Fruit fly (Drosophila melanogaster) whole organism, embryonic: Measurements from ENCODE around the gene RpS15Aa.

Source experiments
- Abd-B ChIP-seq: fragments of 200-800 bp; sonication (Bioruptor generic); optimal IDR thresholded peaks from 2 replicates; lab custom pipeline; 2018; ENCODE audit warnings: missing biosample characterization, mild to moderate bottlenecking, missing genetic modification characterization, moderate library complexity
- Ada2b ChIP-seq: fragments of 200-800 bp; sonication (Bioruptor generic); IDR thresholded peaks from 2 replicates; pipeline ENCODE4 v1.3.6; 2022; ENCODE audit warnings: missing biosample characterization, missing genetic modification characterization
- Bgb ChIP-seq: fragments of 200-800 bp; sonication (Bioruptor generic); IDR thresholded peaks from 2 replicates; pipeline ENCODE4 v1.3.6; 2022; ENCODE audit warnings: missing biosample characterization, missing genetic modification characterization; ENCODE audit not compliant: partially characterized antibody
- CG10462 ChIP-seq: fragments of 200-800 bp; sonication (Bioruptor generic); optimal IDR thresholded peaks from 2 replicates; lab custom pipeline; 2016; ENCODE audit warnings: missing biosample characterization, missing genetic modification characterization
- CG10543 ChIP-seq: fragments of 200-800 bp; sonication (Bioruptor generic); optimal IDR thresholded peaks from 3 replicates; lab custom pipeline; 2017; ENCODE audit warnings: missing biosample characterization, mild to moderate bottlenecking, missing genetic modification characterization, moderate library complexity
- CG11085 ChIP-seq: fragments of 200-800 bp; sonication (Bioruptor generic); IDR thresholded peaks from 2 replicates; pipeline ENCODE4 v1.3.6; 2022; ENCODE audit warnings: missing biosample characterization, missing genetic modification characterization
- CG11560 ChIP-seq: fragments of 200-800 bp; sonication (Bioruptor generic); IDR thresholded peaks from 3 replicates; pipeline ENCODE4 v1.3.6; 2022; ENCODE audit warnings: missing biosample characterization, missing genetic modification characterization
- CG11723 ChIP-seq: fragments of 200-800 bp; sonication (Bioruptor generic); optimal IDR thresholded peaks from 2 replicates; lab custom pipeline; 2017; ENCODE audit warnings: missing biosample characterization, mild to moderate bottlenecking, missing genetic modification characterization
- CG13296 ChIP-seq: fragments of 200-800 bp; sonication (Bioruptor generic); optimal IDR thresholded peaks from 3 replicates; lab custom pipeline; 2018; ENCODE audit warnings: missing biosample characterization, mild to moderate bottlenecking, missing genetic modification characterization
- CG13624 ChIP-seq: fragments of 200-800 bp; sonication (Bioruptor generic); optimal IDR thresholded peaks from 2 replicates; lab custom pipeline; 2016; ENCODE audit warnings: missing biosample characterization, missing genetic modification characterization
- CG14441 ChIP-seq: fragments of 200-800 bp; sonication (Bioruptor generic); IDR thresholded peaks from 2 replicates; pipeline ENCODE4 v1.3.6; 2022; ENCODE audit warnings: missing biosample characterization, missing genetic modification characterization
- CG14710 ChIP-seq: fragments of 200-800 bp; sonication (Bioruptor generic); optimal IDR thresholded peaks from 3 replicates; lab custom pipeline; 2019; ENCODE audit warnings: missing biosample characterization, mild to moderate bottlenecking, missing genetic modification characterization, moderate library complexity
- CG1529 ChIP-seq: fragments of 200-800 bp; sonication (Bioruptor generic); optimal IDR thresholded peaks from 3 replicates; lab custom pipeline; 2018; ENCODE audit warnings: missing biosample characterization, missing genetic modification characterization
- CG15696 ChIP-seq: fragments of 200-800 bp; sonication (Bioruptor generic); optimal IDR thresholded peaks from 2 replicates; lab custom pipeline; 2019; ENCODE audit warnings: missing biosample characterization, mild to moderate bottlenecking, missing genetic modification characterization, moderate library complexity
- CG1603 ChIP-seq: fragments of 200-800 bp; sonication (Bioruptor generic); optimal IDR thresholded peaks from 2 replicates; lab custom pipeline; 2019; ENCODE audit warnings: missing biosample characterization, mild to moderate bottlenecking, missing genetic modification characterization, moderate library complexity
- CG16815 ChIP-seq: fragments of 200-800 bp; sonication (Bioruptor generic); optimal IDR thresholded peaks from 3 replicates; lab custom pipeline; 2017; ENCODE audit warnings: missing biosample characterization, mild to moderate bottlenecking, missing genetic modification characterization
- CG17568 ChIP-seq: fragments of 200-800 bp; sonication (Bioruptor generic); optimal IDR thresholded peaks from 2 replicates; lab custom pipeline; 2018; ENCODE audit warnings: missing biosample characterization, mild to moderate bottlenecking, missing genetic modification characterization, moderate library complexity
- CG17802 ChIP-seq: fragments of 200-800 bp; sonication (Bioruptor generic); optimal IDR thresholded peaks from 2 replicates; lab custom pipeline; 2018; ENCODE audit warnings: missing biosample characterization, mild to moderate bottlenecking, missing genetic modification characterization, moderate library complexity
- CG18476 ChIP-seq: fragments of 200-800 bp; sonication (Bioruptor generic); optimal IDR thresholded peaks from 2 replicates; lab custom pipeline; 2016; ENCODE audit warnings: missing biosample characterization, mild to moderate bottlenecking, missing genetic modification characterization
- CG2129 ChIP-seq: fragments of 200-800 bp; sonication (Bioruptor generic); IDR thresholded peaks from 2 replicates; pipeline ENCODE4 v1.3.6; 2022; ENCODE audit warnings: missing biosample characterization, missing genetic modification characterization; ENCODE audit not compliant: partially characterized antibody
- CG30403 ChIP-seq: fragments of 200-800 bp; sonication (Bioruptor generic); optimal IDR thresholded peaks from 3 replicates; lab custom pipeline; 2016; ENCODE audit warnings: missing biosample characterization, missing genetic modification characterization
- CG3163 ChIP-seq: fragments of 200-800 bp; sonication (Bioruptor generic); optimal IDR thresholded peaks from 3 replicates; lab custom pipeline; 2016; ENCODE audit warnings: missing biosample characterization, missing genetic modification characterization
- CG34224 ChIP-seq: fragments of 200-800 bp; sonication (Bioruptor generic); IDR thresholded peaks from 3 replicates; pipeline ENCODE4 v1.3.6; 2022; ENCODE audit warnings: missing biosample characterization, missing genetic modification characterization; ENCODE audit not compliant: partially characterized antibody
- CG43689 ChIP-seq: fragments of 200-800 bp; sonication (Bioruptor generic); IDR thresholded peaks from 2 replicates; pipeline ENCODE4 v1.3.6; 2022; ENCODE audit warnings: missing biosample characterization, missing genetic modification characterization
- CG7786 ChIP-seq: fragments of 200-800 bp; sonication (Bioruptor generic); optimal IDR thresholded peaks from 2 replicates; lab custom pipeline; 2016; ENCODE audit warnings: missing biosample characterization, missing genetic modification characterization
- CkIIα-i1 ChIP-seq: fragments of 200-800 bp; sonication (Bioruptor generic); IDR thresholded peaks from 2 replicates; pipeline ENCODE4 v1.3.6; 2022; ENCODE audit warnings: missing biosample characterization, missing genetic modification characterization
- Dfd ChIP-seq, 2 experiments: fragments of >200 bp; optimal IDR thresholded peaks; 2 replicates each; lab custom pipeline; 2017; ENCODE audit warnings: missing biosample characterization in 2 of 2, missing genetic modification characterization in 2 of 2
- Dref ChIP-seq: fragments of 200-800 bp; sonication (Bioruptor generic); IDR thresholded peaks from 2 replicates; pipeline ENCODE4 v1.3.6; 2022; ENCODE audit warnings: missing biosample characterization, missing genetic modification characterization
- E2f2 ChIP-seq: fragments of 200-800 bp; sonication (Bioruptor generic); IDR thresholded peaks from 2 replicates; pipeline ENCODE4 v1.3.6; 2022; ENCODE audit warnings: missing biosample characterization, missing genetic modification characterization
- Eip74EF ChIP-seq, 2 experiments: fragments of 200-800 bp in 1 of 2; fragments of >200 bp in 1 of 2; sonication (Bioruptor generic) in 1 of 2; optimal IDR thresholded peaks; 2 replicates each; lab custom pipeline; 2017 to 2019; ENCODE audit warnings: missing biosample characterization in 2 of 2, missing genetic modification characterization in 2 of 2, mild to moderate bottlenecking in 1 of 2, moderate library complexity in 1 of 2
- HmgZ ChIP-seq: fragments of 200-800 bp; sonication (Bioruptor generic); optimal IDR thresholded peaks from 2 replicates; lab custom pipeline; 2018; ENCODE audit warnings: missing biosample characterization, mild to moderate bottlenecking, missing genetic modification characterization
- Hr3 ChIP-seq: fragments of 200-800 bp; sonication (Bioruptor generic); optimal IDR thresholded peaks from 3 replicates; lab custom pipeline; 2016; ENCODE audit warnings: missing biosample characterization, missing genetic modification characterization
- Hr78 ChIP-seq, 2 experiments: fragments of 200-800 bp in 1 of 2; fragments of >200 bp in 1 of 2; sonication (Bioruptor generic) in 1 of 2; optimal IDR thresholded peaks; 2 replicates each; lab custom pipeline; 2017 to 2019; ENCODE audit warnings: missing biosample characterization in 2 of 2, missing genetic modification characterization in 2 of 2, mild to moderate bottlenecking in 1 of 2, moderate library complexity in 1 of 2
- Mes4 ChIP-seq: fragments of 200-800 bp; sonication (Bioruptor generic); optimal IDR thresholded peaks from 2 replicates; lab custom pipeline; 2016; ENCODE audit warnings: missing biosample characterization, missing genetic modification characterization
- Rx ChIP-seq: fragments of 200-800 bp; sonication (Bioruptor generic); IDR thresholded peaks from 2 replicates; pipeline ENCODE4 v1.3.6; 2022; ENCODE audit warnings: missing biosample characterization, missing genetic modification characterization
- Stat92E ChIP-seq, 3 experiments: fragments of >200 bp in 2 of 3; fragments of 200-800 bp in 1 of 3; sonication (Bioruptor generic) in 1 of 3; optimal IDR thresholded peaks; 2 replicates each; lab custom pipeline; 2017 to 2019; ENCODE audit warnings: missing biosample characterization in 3 of 3, missing genetic modification characterization in 3 of 3, mild to moderate bottlenecking in 1 of 3, moderate library complexity in 1 of 3
- Xrp1 ChIP-seq: fragments of 200-800 bp; sonication (Bioruptor generic); IDR thresholded peaks from 2 replicates; pipeline ENCODE4 v1.3.6; 2022; ENCODE audit warnings: missing biosample characterization, missing genetic modification characterization
- ab ChIP-seq: fragments of 200-800 bp; sonication (Bioruptor generic); optimal IDR thresholded peaks from 2 replicates; lab custom pipeline; 2016; ENCODE audit warnings: missing biosample characterization, missing genetic modification characterization
- ase ChIP-seq: fragments of 200-800 bp; sonication (Bioruptor generic); IDR thresholded peaks from 3 replicates; pipeline ENCODE4 v1.3.6; 2022; ENCODE audit warnings: missing biosample characterization, missing genetic modification characterization
- eve ChIP-seq, 2 experiments: fragments of >200 bp; optimal IDR thresholded peaks; 2 replicates each; lab custom pipeline; 2017; ENCODE audit warnings: missing biosample characterization in 2 of 2, missing genetic modification characterization in 2 of 2
- gcm ChIP-seq: fragments of 200-800 bp; sonication (Bioruptor generic); optimal IDR thresholded peaks from 2 replicates; lab custom pipeline; 2019; ENCODE audit warnings: missing biosample characterization, mild to moderate bottlenecking, missing genetic modification characterization, moderate library complexity
- maf-S ChIP-seq: fragments of 200-800 bp; sonication (Bioruptor generic); optimal IDR thresholded peaks from 2 replicates; lab custom pipeline; 2016; ENCODE audit warnings: missing biosample characterization, missing genetic modification characterization
- nau ChIP-seq: fragments of 200-800 bp; sonication (Bioruptor generic); optimal IDR thresholded peaks from 3 replicates; lab custom pipeline; 2017; ENCODE audit warnings: missing biosample characterization, mild to moderate bottlenecking, missing genetic modification characterization, missing genetic modification reagents
- nerfin-2 ChIP-seq: fragments of 200-800 bp; sonication (Bioruptor generic); IDR thresholded peaks from 2 replicates; pipeline ENCODE4 v1.3.6; 2022; ENCODE audit warnings: missing biosample characterization, missing genetic modification characterization; ENCODE audit not compliant: partially characterized antibody
- odd ChIP-seq: fragments of 200-800 bp; sonication (Bioruptor generic); optimal IDR thresholded peaks from 2 replicates; lab custom pipeline; 2017; ENCODE audit warnings: missing biosample characterization, mild to moderate bottlenecking, missing genetic modification characterization
- pb ChIP-seq: fragments of 200-800 bp; sonication (Bioruptor generic); optimal IDR thresholded peaks from 3 replicates; lab custom pipeline; 2016; ENCODE audit warnings: missing biosample characterization, missing genetic modification characterization
- schlank ChIP-seq: fragments of 200-800 bp; sonication (Bioruptor generic); optimal IDR thresholded peaks from 2 replicates; lab custom pipeline; 2018; ENCODE audit warnings: missing biosample characterization, mild to moderate bottlenecking, missing genetic modification characterization
- sd ChIP-seq: fragments of 200-800 bp; sonication (Bioruptor generic); optimal IDR thresholded peaks from 3 replicates; lab custom pipeline; 2018; ENCODE audit warnings: missing biosample characterization, mild to moderate bottlenecking, missing genetic modification characterization, moderate library complexity
- z ChIP-seq: fragments of 200-800 bp; sonication (Bioruptor generic); IDR thresholded peaks from 3 replicates; pipeline ENCODE4 v1.3.6; 2022; ENCODE audit warnings: missing biosample characterization, missing genetic modification characterization
- zfh2 ChIP-seq: fragments of 200-800 bp; sonication (Bioruptor generic); optimal IDR thresholded peaks from 2 replicates; lab custom pipeline; 2016; ENCODE audit warnings: missing biosample characterization, missing genetic modification characterization

RpS15Aa gene

DNA sequence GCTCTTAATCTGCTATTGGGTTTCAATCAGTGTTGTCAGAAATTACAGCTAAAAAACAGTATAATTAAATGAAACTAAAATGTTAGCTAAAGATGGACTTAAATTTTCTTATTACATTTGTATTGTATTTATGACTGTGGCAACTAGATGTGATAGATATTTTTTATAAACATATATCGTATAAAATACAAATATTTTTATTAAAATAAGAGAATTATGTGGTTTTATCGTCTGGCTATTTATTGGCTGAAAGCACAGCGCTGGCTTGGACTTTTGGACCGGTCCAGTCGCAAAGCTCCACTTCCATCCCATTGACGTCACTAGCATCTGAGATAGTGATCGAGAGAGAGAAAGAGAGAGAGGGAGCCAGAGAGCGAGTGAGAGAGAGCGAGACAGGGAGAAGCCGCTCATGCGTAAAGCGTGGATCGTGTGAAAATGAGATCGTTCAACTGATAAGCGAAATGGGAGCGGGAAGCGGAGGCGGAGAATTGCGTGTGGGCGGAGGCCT lies 18.1 kb downstream of the RpS15Aa start (continued):
- no peak for TF ChIP-seq Xrp1 (GFP tag; lab: Robert Waterston, UW)
- TF ChIP-seq CG10462 = no peak
- no peak for TF ChIP-seq Ada2b (GFP tag; lab: Robert Waterston, UW)
- no peak for TF ChIP-seq nerfin-2 (GFP tag; lab: Robert Waterston, UW)
- no peak for TF ChIP-seq CG34224 (GFP tag; lab: Robert Waterston, UW)
- TF ChIP-seq CG43689 (GFP tag; lab: Robert Waterston, UW) = no peak
- TF ChIP-seq CG13296 (GFP tag; lab: Kevin White, UChicago) = peak; percentile 81
- TF ChIP-seq E2f2 (GFP tag; lab: Robert Waterston, UW) = no peak
- TF ChIP-seq Abd-B (GFP tag; lab: Kevin White, UChicago) = peak; percentile 6
- TF ChIP-seq eve (GFP tag; optimal IDR thresholded peaks at IDR 0.05; lab: Kevin White, UChicago) = peak in 1 of 2 experiments; percentile 48
- TF ChIP-seq maf-S (GFP tag; lab: Kevin White, UChicago) = no peak
- TF ChIP-seq CG10543 (GFP tag; lab: Kevin White, UChicago) = no peak
- no peak for TF ChIP-seq CG3163 (GFP tag; lab: Kevin White, UChicago)
- no peak for TF ChIP-seq Rx (GFP tag; lab: Robert Waterston, UW)
- no peak for TF ChIP-seq z (GFP tag; lab: Robert Waterston, UW)
- TF ChIP-seq CG14441 (GFP tag; lab: Robert Waterston, UW) = no peak
- TF ChIP-seq CG1603 (tag; lab: Kevin White, UChicago) = no peak
- TF ChIP-seq CkIIα-i1 = no peak
- TF ChIP-seq CG11560 = no peak
- no peak for TF ChIP-seq CG17568
- TF ChIP-seq Hr78 (GFP tag; optimal IDR thresholded peaks at IDR 0.05; lab: Kevin White, UChicago) = no peak
- TF ChIP-seq zfh2 = no peak
- TF ChIP-seq CG7786 (GFP tag; lab: Kevin White, UChicago) = no peak
- TF ChIP-seq Dref (GFP tag; lab: Robert Waterston, UW) = no peak
- no peak for TF ChIP-seq Bgb (GFP tag; lab: Robert Waterston, UW)
- peak in 1 of 2 experiments; percentile 42 for TF ChIP-seq Eip74EF (GFP tag; optimal IDR thresholded peaks at IDR 0.05; lab: Kevin White, UChicago)
- TF ChIP-seq Hr3 = no peak
- TF ChIP-seq CG11723 (GFP tag; lab: Kevin White, UChicago) = peak; percentile 13
- TF ChIP-seq CG18476 (GFP tag; lab: Kevin White, UChicago) = no peak
- no peak for TF ChIP-seq CG17802 (tag; lab: Kevin White, UChicago)
- no peak for TF ChIP-seq pb (GFP tag; lab: Kevin White, UChicago)
- TF ChIP-seq CG14710 = no peak
- no peak for TF ChIP-seq odd (GFP tag; lab: Kevin White, UChicago)
- TF ChIP-seq CG2129 = no peak
- no peak for TF ChIP-seq CG13624 (GFP tag; lab: Kevin White, UChicago)
- TF ChIP-seq CG16815 (GFP tag; lab: Kevin White, UChicago) = no peak
- no peak for TF ChIP-seq schlank
- TF ChIP-seq nau = no peak
- no peak for TF ChIP-seq ab
- peak; percentile 0 for TF ChIP-seq sd (tag; lab: Kevin White, UChicago)
- TF ChIP-seq Dfd (GFP tag; optimal IDR thresholded peaks at IDR 0.05; lab: Kevin White, UChicago) = no peak
- TF ChIP-seq CG15696 (tag; lab: Kevin White, UChicago) = no peak
- peak; percentile 23 for TF ChIP-seq gcm (GFP tag; lab: Kevin White, UChicago)
- TF ChIP-seq Stat92E (GFP tag; optimal IDR thresholded peaks at IDR 0.05; lab: Kevin White, UChicago) = no peak
- TF ChIP-seq CG11085 = no peak
- peak; percentile 38 for TF ChIP-seq CG30403 (GFP tag; lab: Kevin White, UChicago)
- no peak for TF ChIP-seq ase (GFP tag; lab: Robert Waterston, UW)
- TF ChIP-seq CG1529 (GFP tag; lab: Kevin White, UChicago) = no peak
- TF ChIP-seq HmgZ (tag; lab: Kevin White, UChicago) = no peak
- TF ChIP-seq Mes4 = no peak
